Worm (Caenorhabditis elegans): ENCODE measurements around the gene T23F6.2.

DNA sequence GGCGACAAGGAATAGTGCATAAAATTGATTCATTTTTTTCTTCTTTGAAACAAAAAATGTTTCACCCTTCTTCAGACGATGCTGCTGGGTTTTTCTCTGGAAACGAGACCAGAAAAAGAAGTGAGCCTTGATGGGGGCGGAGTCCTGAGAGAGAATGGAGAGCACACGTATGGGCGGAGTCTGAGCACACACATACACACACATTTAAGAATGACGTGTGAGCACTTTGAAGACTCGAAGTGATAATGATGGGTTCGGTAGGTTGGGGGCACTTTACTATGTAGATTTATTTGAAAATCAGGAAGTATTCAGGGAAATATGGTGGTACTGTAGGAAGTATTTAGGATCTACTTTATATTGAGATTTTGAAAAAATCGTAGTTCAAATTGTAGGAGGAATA lies 36.3 kb downstream of the T23F6.2 start, which contains the start of gene flp-9:
- TF ChIP-seq W03F9.2 (tag; optimal IDR thresholded peaks at IDR 0.05) (no peak), him-1 (tag; optimal IDR thresholded peaks at IDR 0.05) (no peak)
